Worm (Caenorhabditis elegans): ENCODE results near the gene vnut-1.
A peak's percentile ranks its signal among the peaks of the same experiment; 100 is the strongest.

Gene vnut-1

ce11 chrII:14441144-14441543, 48.5 kb upstream of the vnut-1 start, which contains the start of gene smg-8 (continued):
- TF ChIP-seq zip-4 (GFP tag; optimal IDR thresholded peaks at IDR 0.05) (peak; percentile 20), C16A3.4 (tag; optimal IDR thresholded peaks at IDR 0.05) (peak; percentile 87), C04F5.9 (tag; optimal IDR thresholded peaks at IDR 0.05) (peak; percentile 39)

- TF ChIP-seq nhr-19 (GFP tag; conservative IDR thresholded peaks at IDR 0.05): no peak
- no peak for TF ChIP-seq nhr-71 (tag; optimal IDR thresholded peaks at IDR 0.05)
- no peak for TF ChIP-seq lir-3 (tag; optimal IDR thresholded peaks at IDR 0.05; ENCODE audit: poor library complexity)
- no peak for TF ChIP-seq ceh-8 (GFP tag; optimal IDR thresholded peaks at IDR 0.05)
- TF ChIP-seq fkh-10 (GFP tag; optimal IDR thresholded peaks at IDR 0.05): peak; percentile 31
- TF ChIP-seq efl-1 (optimal IDR thresholded peaks at IDR 0.05): no peak
- TF ChIP-seq efl-1 (GFP tag; optimal IDR thresholded peaks at IDR 0.05 in 1 of 2): peak in 1 of 2 experiments; percentile 89
Measured at ce11 chrII:14451934-14452333, 37.7 kb upstream of the vnut-1 start.

- TF ChIP-seq nhr-90 (tag; optimal IDR thresholded peaks at IDR 0.05; ENCODE audit: poor library complexity) (no peak), isw-1 (GFP tag; IDR thresholded peaks at IDR 0.05) (no peak), fkh-8 (tag; optimal IDR thresholded peaks at IDR 0.05) (no peak), aha-1 (tag; optimal IDR thresholded peaks at IDR 0.05) (no peak)
Measured at ce11 chrII:14455332-14455731, 34.3 kb upstream of the vnut-1 start, which contains the start of gene dmsr-6. dmsr-6 (plus strand) TSS chrII:14455632.

ce11 chrII:14470020-14470419, 19.6 kb upstream of the vnut-1 start:
- TF ChIP-seq lir-3 (tag; optimal IDR thresholded peaks at IDR 0.05; ENCODE audit: poor library complexity) (no peak), efl-1 (optimal IDR thresholded peaks at IDR 0.05) (no peak), efl-1 (GFP tag; optimal IDR thresholded peaks at IDR 0.05 in 1 of 2) (no peak), mab-9 (GFP tag; IDR thresholded peaks at IDR 0.05) (no peak), tbx-2 (tag; optimal IDR thresholded peaks at IDR 0.05) (no peak), unc-130 (tag; optimal IDR thresholded peaks at IDR 0.05) (no peak), ces-1 (GFP tag; optimal IDR thresholded peaks at IDR 0.05) (no peak), nhr-28 (tag; optimal IDR thresholded peaks at IDR 0.05) (no peak), grh-1 (GFP tag; IDR thresholded peaks at IDR 0.05) (no peak), zip-4 (GFP tag; optimal IDR thresholded peaks at IDR 0.05) (no peak), ama-1 (optimal IDR thresholded peaks at IDR 0.05) (no peak), ceh-90 (tag; optimal IDR thresholded peaks at IDR 0.05) (no peak), nhr-237 (tag; optimal IDR thresholded peaks at IDR 0.05) (no peak), lin-39 (tag; optimal IDR thresholded peaks at IDR 0.05) (no peak), tlp-1 (tag; optimal IDR thresholded peaks at IDR 0.05) (no peak), hlh-4 (tag; optimal IDR thresholded peaks at IDR 0.05) (no peak), C16A3.4 (tag; optimal IDR thresholded peaks at IDR 0.05) (no peak)

ce11 chrII:14474700-14475099, 14.9 kb upstream of the vnut-1 start:
- TF ChIP-seq blmp-1 (tag; optimal IDR thresholded peaks at IDR 0.05) (peak; percentile 6), nhr-85 (tag) (peak; percentile 42), mdl-1 (tag; optimal IDR thresholded peaks at IDR 0.05) (peak in 1 of 2 experiments; percentile 14), nhr-90 (tag; optimal IDR thresholded peaks at IDR 0.05; ENCODE audit: poor library complexity) (peak; percentile 52), zag-1 (tag; optimal IDR thresholded peaks at IDR 0.05) (no peak), nhr-47 (tag; optimal IDR thresholded peaks at IDR 0.05) (peak; percentile 42), C34B4.2 (tag; optimal IDR thresholded peaks at IDR 0.05) (no peak), dpl-1 (GFP tag; optimal IDR thresholded peaks at IDR 0.05) (peak; percentile 3 to 24 (median 4)), nhr-19 (GFP tag; conservative IDR thresholded peaks at IDR 0.05) (peak; percentile 33; the same call in 1 of the 2 replicates), efl-1 (optimal IDR thresholded peaks at IDR 0.05) (peak; percentile 31 to 45), efl-1 (GFP tag; optimal IDR thresholded peaks at IDR 0.05 in 1 of 2) (peak; percentile 4 to 94), fos-1 (tag; optimal IDR thresholded peaks at IDR 0.05) (no peak), mep-1 (tag; optimal IDR thresholded peaks at IDR 0.05) (peak; percentile 30), lin-15B (tag; optimal IDR thresholded peaks at IDR 0.05) (no peak), nhr-20 (tag; optimal IDR thresholded peaks at IDR 0.05) (peak; percentile 43), lin-35 (GFP tag; optimal IDR thresholded peaks at IDR 0.05) (peak; percentile 23 to 64), nhr-77 (tag; optimal IDR thresholded peaks at IDR 0.05) (peak; percentile 80), lsy-2 (tag; optimal IDR thresholded peaks at IDR 0.05) (peak in 1 of 2 experiments; percentile 65), tlp-1 (tag; optimal IDR thresholded peaks at IDR 0.05) (no peak), rnt-1 (tag; optimal IDR thresholded peaks at IDR 0.05) (peak; percentile 40), C04F5.9 (tag; optimal IDR thresholded peaks at IDR 0.05) (no peak), swsn-7 (tag; optimal IDR thresholded peaks at IDR 0.05) (peak; percentile 13), unc-86 (tag; optimal IDR thresholded peaks at IDR 0.05) (no peak), snu-23 (GFP tag; optimal IDR thresholded peaks at IDR 0.05) (peak; percentile 53), snpc-4 (tag; optimal IDR thresholded peaks at IDR 0.05) (no peak), C16A3.4 (tag; optimal IDR thresholded peaks at IDR 0.05) (peak; percentile 48)
